Fruit fly (Drosophila melanogaster) whole organism, prepupa: ENCODE data around the gene Daao2.

Source experiments
- CG3032 ChIP-seq: fragments of 200-800 bp; optimal IDR thresholded peaks from 2 replicates; lab custom pipeline; 2019; ENCODE audit warnings: missing biosample characterization, mild to moderate bottlenecking, missing genetic modification characterization, moderate library complexity
- CG31627 ChIP-seq: fragments of 200-800 bp; sonication (Bioruptor generic); optimal IDR thresholded peaks from 3 replicates; lab custom pipeline; 2016; ENCODE audit warnings: missing biosample characterization, missing genetic modification characterization
- CG32006 ChIP-seq: fragments of 200-800 bp; sonication (Bioruptor generic); optimal IDR thresholded peaks from 3 replicates; lab custom pipeline; 2017; ENCODE audit warnings: missing biosample characterization, mild to moderate bottlenecking, missing genetic modification characterization
- CG3919 ChIP-seq: fragments of 200-800 bp; sonication (Bioruptor generic); optimal IDR thresholded peaks from 3 replicates; lab custom pipeline; 2016; ENCODE audit warnings: missing biosample characterization, missing genetic modification characterization
- CG6808 ChIP-seq: fragments of 200-800 bp; sonication (Bioruptor generic); optimal IDR thresholded peaks from 3 replicates; lab custom pipeline; 2017; ENCODE audit warnings: missing biosample characterization, missing genetic modification characterization, mild to moderate bottlenecking, moderate library complexity, missing genetic modification reagents
- CG8319 ChIP-seq: fragments of 200-800 bp; sonication (Bioruptor generic); optimal IDR thresholded peaks from 3 replicates; lab custom pipeline; 2016; ENCODE audit warnings: missing biosample characterization, missing genetic modification characterization
- Hr39 ChIP-seq: fragments of 200-800 bp; sonication (Bioruptor generic); optimal IDR thresholded peaks from 2 replicates; lab custom pipeline; 2016; ENCODE audit warnings: missing biosample characterization, missing genetic modification characterization
- OdsH ChIP-seq: fragments of 200-800 bp; sonication (Bioruptor generic); optimal IDR thresholded peaks from 3 replicates; lab custom pipeline; 2016; ENCODE audit warnings: missing biosample characterization, missing genetic modification characterization
- topi ChIP-seq: fragments of 200-800 bp; sonication (Bioruptor generic); optimal IDR thresholded peaks from 3 replicates; lab custom pipeline; 2016; ENCODE audit warnings: missing biosample characterization, missing genetic modification characterization

- TF ChIP-seq CG6808 (no peak), CG3919 (GFP tag; lab: Kevin White, UChicago) (no peak), CG31627 (GFP tag; lab: Kevin White, UChicago) (no peak), Hr39 (no peak), CG3032 (tag; lab: Kevin White, UChicago) (no peak), CG8319 (no peak), OdsH (GFP tag; lab: Kevin White, UChicago) (no peak), CG32006 (GFP tag; lab: Kevin White, UChicago) (no peak), topi (GFP tag; lab: Kevin White, UChicago) (no peak)
These were observed 3.3 kb upstream of the Daao2 start for dm6 chr2L:6799551-6799950.
